Worm (Caenorhabditis elegans) whole organism, early embryonic: ENCODE measurements around the gene gck-4.

Experiments
- B0310.2 ChIP-seq: sonication (generic microtip); optimal IDR thresholded peaks from 2 replicates; lab custom pipeline; 2016; ENCODE audit warnings: mild to moderate bottlenecking, missing genetic modification characterization, missing compliant biosample characterization
- F13C5.2 ChIP-seq: sonication (generic microtip); optimal IDR thresholded peaks from 2 replicates; lab custom pipeline; 2017; ENCODE audit warnings: mild to moderate bottlenecking, missing genetic modification characterization, inconsistent platforms, missing compliant biosample characterization
- ama-1 ChIP-seq: fragments of 150-350 bp; optimal IDR thresholded peaks from 2 replicates; lab custom pipeline; 2014
- ets-7 ChIP-seq: sonication (generic microtip); optimal IDR thresholded peaks from 2 replicates; lab custom pipeline; 2016; ENCODE audit warnings: missing genotype, missing genetic modification characterization, missing compliant biosample characterization
- flt-1 ChIP-seq: fragments of 200-800 bp; sonication (Bioruptor generic); IDR thresholded peaks from 2 replicates; pipeline ENCODE4 v1.3.6; 2022; ENCODE audit warnings: missing genetic modification characterization, missing compliant biosample characterization
- hmbx-1 ChIP-seq: sonication (generic microtip); optimal IDR thresholded peaks from 2 replicates; lab custom pipeline; 2016; ENCODE audit warnings: mild to moderate bottlenecking, missing genetic modification characterization, missing compliant biosample characterization
- hnd-1 ChIP-seq: sonication (generic microtip); optimal IDR thresholded peaks from 2 replicates; lab custom pipeline; 2016; ENCODE audit warnings: missing genetic modification characterization, missing compliant biosample characterization
- pes-1 ChIP-seq: fragments of 200-800 bp; sonication (Bioruptor generic); IDR thresholded peaks from 2 replicates; pipeline ENCODE4 v1.3.6; 2022; ENCODE audit warnings: missing genetic modification reagents, missing genetic modification characterization, missing compliant biosample characterization
- scrt-1 ChIP-seq: fragments of 200-800 bp; sonication (Bioruptor generic); IDR thresholded peaks from 2 replicates; pipeline ENCODE4 v1.3.6; 2022; ENCODE audit warnings: missing genetic modification characterization, missing compliant biosample characterization
- sea-1 ChIP-seq: fragments of 200-800 bp; sonication (Bioruptor generic); conservative IDR thresholded peaks from 2 replicates; pipeline ENCODE4 v1.3.6; 2022; ENCODE audit warnings: missing genetic modification characterization, missing compliant biosample characterization
- tbx-37 ChIP-seq: fragments of 200-800 bp; sonication (Bioruptor generic); conservative IDR thresholded peaks from 2 replicates; pipeline ENCODE4 v1.3.6; 2022; ENCODE audit warnings: missing genetic modification reagents, missing genetic modification characterization, missing compliant biosample characterization
- tra-4 ChIP-seq: sonication (generic microtip); optimal IDR thresholded peaks from 2 replicates; lab custom pipeline; 2017; ENCODE audit warnings: missing genetic modification characterization, missing compliant biosample characterization

- TF ChIP-seq ama-1 (no peak), hnd-1 (tag; lab: Kevin White, UChicago) (no peak), flt-1 (GFP tag; lab: Robert Waterston, UW) (no peak), pes-1 (GFP tag; lab: Robert Waterston, UW) (no peak), F13C5.2 (tag; lab: Kevin White, UChicago) (no peak), scrt-1 (GFP tag; lab: Robert Waterston, UW) (no peak), sea-1 (no peak), B0310.2 (tag; lab: Kevin White, UChicago) (no peak), tra-4 (tag; lab: Kevin White, UChicago) (no peak), ets-7 (tag; lab: Kevin White, UChicago) (no peak), tbx-37 (GFP tag; lab: Robert Waterston, UW) (no peak), hmbx-1 (tag; lab: Kevin White, UChicago) (no peak)
Measured at ce11 chrX:13712992-13713391, 36.0 kb downstream of the gck-4 start.
